Fruit fly (Drosophila melanogaster) whole organism, larva: ENCODE measurements around the gene CheA86a.

ENCODE experiments used
- noc ChIP-seq: fragments of 200-800 bp; sonication (Bioruptor generic); optimal IDR thresholded peaks from 3 replicates; lab custom pipeline; 2019; ENCODE audit warnings: missing biosample characterization, mild to moderate bottlenecking, missing genetic modification characterization, moderate library complexity

CheA86a gene

dm6 chr3R:11126383-11126782 is 18.7 kb downstream of the CheA86a start:
- peak; percentile 25 for TF ChIP-seq noc (tag; lab: Kevin White, UChicago)

- TF ChIP-seq noc (tag; lab: Kevin White, UChicago) = no peak
Measured at dm6 chr3R:11115606-11116005, 29.4 kb downstream of the CheA86a start, which contains the start of gene SdhCL. Gene SdhCL, minus strand, starts transcription at chr3R:11115706.
